Fruit fly (Drosophila melanogaster) whole organism, prepupa: ENCODE measurements around the gene Or22c.

Source experiments
- Blimp-1 ChIP-seq: fragments of 200-800 bp; sonication (Bioruptor generic); optimal IDR thresholded peaks from 3 replicates; lab custom pipeline; 2017; ENCODE audit warnings: missing biosample characterization, missing genetic modification characterization, mild to moderate bottlenecking, moderate library complexity, missing genetic modification reagents
- CG10631 ChIP-seq: fragments of 200-800 bp; sonication (Bioruptor generic); optimal IDR thresholded peaks from 2 replicates; lab custom pipeline; 2016; ENCODE audit warnings: missing biosample characterization, missing genetic modification characterization
- CG11762 ChIP-seq: fragments of 200-800 bp; sonication (Bioruptor generic); optimal IDR thresholded peaks from 3 replicates; lab custom pipeline; 2016; ENCODE audit warnings: missing biosample characterization, missing genetic modification characterization; ENCODE audit not compliant: insufficient read depth
- CG11902 ChIP-seq: fragments of 200-800 bp; sonication (Bioruptor generic); optimal IDR thresholded peaks from 3 replicates; lab custom pipeline; 2016; ENCODE audit warnings: missing biosample characterization, missing genetic modification characterization
- CG15336 ChIP-seq: fragments of 200-800 bp; sonication (Bioruptor generic); IDR thresholded peaks from 2 replicates; pipeline ENCODE4 v1.3.6; 2022; ENCODE audit warnings: missing biosample characterization, missing genetic modification characterization
- CG32006 ChIP-seq: fragments of 200-800 bp; sonication (Bioruptor generic); optimal IDR thresholded peaks from 3 replicates; lab custom pipeline; 2017; ENCODE audit warnings: missing biosample characterization, mild to moderate bottlenecking, missing genetic modification characterization
- CG34406 ChIP-seq: fragments of 200-800 bp; sonication (Bioruptor generic); optimal IDR thresholded peaks from 3 replicates; lab custom pipeline; 2016; ENCODE audit warnings: missing biosample characterization, missing genetic modification characterization
- CG6808 ChIP-seq: fragments of 200-800 bp; sonication (Bioruptor generic); optimal IDR thresholded peaks from 3 replicates; lab custom pipeline; 2017; ENCODE audit warnings: missing biosample characterization, missing genetic modification characterization, mild to moderate bottlenecking, moderate library complexity, missing genetic modification reagents
- CG7368 ChIP-seq: fragments of 200-800 bp; sonication (Bioruptor generic); optimal IDR thresholded peaks from 3 replicates; lab custom pipeline; 2016; ENCODE audit warnings: missing biosample characterization, missing genetic modification characterization
- CG8119 ChIP-seq: fragments of 200-800 bp; sonication (Bioruptor generic); IDR thresholded peaks from 3 replicates; pipeline ENCODE4 v1.3.6; 2022; ENCODE audit warnings: missing biosample characterization, missing genetic modification characterization
- Eip78C ChIP-seq: fragments of 200-800 bp; sonication (Bioruptor generic); peaks from one replicate; lab custom pipeline; 2016; ENCODE audit warnings: missing biosample characterization, missing genetic modification characterization
- Gug ChIP-seq: fragments of 200-800 bp; sonication (Bioruptor generic); IDR thresholded peaks from 2 replicates; pipeline ENCODE4 v1.3.6; 2022; ENCODE audit warnings: missing biosample characterization, missing genetic modification characterization
- Hr38 ChIP-seq: sonication (Bioruptor generic); optimal IDR thresholded peaks from 2 replicates; lab custom pipeline; 2016; ENCODE audit warnings: missing biosample characterization, missing genetic modification characterization
- Hr39 ChIP-seq: fragments of 200-800 bp; sonication (Bioruptor generic); optimal IDR thresholded peaks from 2 replicates; lab custom pipeline; 2016; ENCODE audit warnings: missing biosample characterization, missing genetic modification characterization
- Hr4 ChIP-seq: fragments of 200-800 bp; sonication (Bioruptor generic); optimal IDR thresholded peaks from 3 replicates; lab custom pipeline; 2016; ENCODE audit warnings: missing biosample characterization, missing genetic modification characterization
- Met ChIP-seq: fragments of 200-800 bp; sonication (Bioruptor generic); optimal IDR thresholded peaks from 3 replicates; lab custom pipeline; 2016; ENCODE audit warnings: missing biosample characterization, missing genetic modification characterization
- Sox14 ChIP-seq: fragments of 200-800 bp; sonication (Bioruptor generic); optimal IDR thresholded peaks from 3 replicates; lab custom pipeline; 2016; ENCODE audit warnings: missing biosample characterization, missing genetic modification characterization
- achi ChIP-seq: fragments of 200-800 bp; sonication (Bioruptor generic); optimal IDR thresholded peaks from 3 replicates; lab custom pipeline; 2016; ENCODE audit warnings: missing biosample characterization, missing genetic modification characterization
- acj6 ChIP-seq: fragments of 200-800 bp; sonication (Bioruptor generic); optimal IDR thresholded peaks from 3 replicates; lab custom pipeline; 2016; ENCODE audit warnings: missing biosample characterization, missing genetic modification characterization
- dsx ChIP-seq: fragments of 200-800 bp; optimal IDR thresholded peaks from 3 replicates; lab custom pipeline; 2019; ENCODE audit warnings: missing biosample characterization, mild to moderate bottlenecking, missing genetic modification characterization, moderate library complexity; ENCODE audit not compliant: poor library complexity, severe bottlenecking
- eg ChIP-seq: fragments of 200-800 bp; sonication (Bioruptor generic); IDR thresholded peaks from 3 replicates; pipeline ENCODE4 v1.3.6; 2022; ENCODE audit warnings: missing biosample characterization, missing genetic modification characterization
- fd59A ChIP-seq: fragments of 200-800 bp; sonication (Bioruptor generic); optimal IDR thresholded peaks from 2 replicates; lab custom pipeline; 2017; ENCODE audit warnings: missing biosample characterization, mild to moderate bottlenecking, missing genetic modification characterization, missing genetic modification reagents
- lz ChIP-seq: fragments of 200-800 bp; sonication (Bioruptor generic); optimal IDR thresholded peaks from 3 replicates; lab custom pipeline; 2016; ENCODE audit warnings: missing biosample characterization, missing genetic modification characterization
- net ChIP-seq: fragments of 200-800 bp; sonication (Bioruptor generic); optimal IDR thresholded peaks from 3 replicates; lab custom pipeline; 2016; ENCODE audit warnings: missing biosample characterization, missing genetic modification characterization
- pdm3 ChIP-seq: fragments of 200-800 bp; sonication (Bioruptor generic); optimal IDR thresholded peaks from 3 replicates; lab custom pipeline; 2016; ENCODE audit warnings: missing biosample characterization, missing genetic modification characterization
- ss ChIP-seq, 2 experiments: fragments of 200-800 bp; sonication (Bioruptor generic); optimal IDR thresholded peaks; 2 replicates in 1 of 2; 3 replicates in 1 of 2; lab custom pipeline; 2017 to 2018; ENCODE audit warnings: mild to moderate bottlenecking in 2 of 2, missing biosample characterization in 2 of 2, missing genetic modification characterization in 2 of 2, moderate library complexity in 1 of 2
- svp ChIP-seq: fragments of 200-800 bp; sonication (Bioruptor generic); peaks from one replicate; lab custom pipeline; 2016; ENCODE audit warnings: missing biosample characterization, missing genetic modification characterization
- vri ChIP-seq: fragments of 200-800 bp; sonication (Bioruptor generic); optimal IDR thresholded peaks from 3 replicates; lab custom pipeline; 2016; ENCODE audit warnings: missing biosample characterization, mild to moderate bottlenecking, missing genetic modification characterization

Or22c gene

DNA sequence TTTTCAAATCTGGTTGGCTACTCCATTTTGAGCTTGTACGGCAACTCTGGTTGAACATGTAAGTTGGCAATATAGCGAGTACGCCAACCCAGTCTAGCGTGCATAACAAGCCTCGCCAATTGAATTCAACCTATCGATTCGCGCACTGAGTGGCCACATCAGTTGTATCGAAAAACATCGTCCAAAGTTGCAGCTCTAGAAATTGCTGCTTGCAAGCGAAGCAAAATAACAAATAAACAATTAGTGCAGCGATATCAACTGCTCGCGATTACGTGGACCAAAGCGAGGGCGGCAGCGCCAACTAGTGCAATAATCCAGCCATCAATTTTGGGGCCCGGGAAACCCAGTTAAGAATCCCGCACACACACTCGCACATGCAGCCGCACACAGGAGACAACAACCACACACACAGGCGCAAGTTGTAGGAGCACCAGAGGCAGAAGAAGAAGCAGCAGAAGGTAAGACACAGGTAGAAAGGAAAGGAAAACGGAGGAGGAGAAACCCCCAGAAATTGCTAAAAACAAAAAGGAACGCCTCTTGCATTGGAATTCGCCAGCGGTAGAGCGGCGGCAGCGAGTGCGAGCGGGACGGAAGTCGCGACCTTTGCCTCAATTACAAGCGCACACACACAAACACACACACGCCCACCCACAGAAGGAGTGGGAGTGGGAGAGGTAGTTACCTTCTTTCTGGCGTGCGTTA lies 16.7 kb upstream of the Or22c start (continued):
- TF ChIP-seq CG34406 (GFP tag; lab: Kevin White, UChicago) (no peak), net (GFP tag; lab: Kevin White, UChicago) (peak; percentile 37), CG6808 (GFP tag; lab: Kevin White, UChicago) (peak; percentile 1), dsx (GFP tag; lab: Kevin White, UChicago) (no peak)

- TF ChIP-seq eg (GFP tag; lab: Robert Waterston, UW) (0 out of 3 replicates have a peak, but pooled peaks have one; percentile 31), ss (GFP tag; optimal IDR thresholded peaks at IDR 0.05; lab: Kevin White, UChicago) (peak; percentile 6 to 25), svp (peak; percentile 95), Hr4 (peak; percentile 19), dsx (GFP tag; lab: Kevin White, UChicago) (no peak), Sox14 (GFP tag; lab: Kevin White, UChicago) (peak; percentile 72), CG32006 (GFP tag; lab: Kevin White, UChicago) (peak; percentile 27), achi (GFP tag; lab: Kevin White, UChicago) (no peak), CG11762 (GFP tag; lab: Kevin White, UChicago) (no peak), Hr39 (GFP tag; lab: Kevin White, UChicago) (peak; percentile 12)
Observed at dm6 chr2L:2038253-2038955, 16.0 kb upstream of the Or22c start.

dm6 chr2L:2038956-2039263 lies 15.5 kb upstream of the Or22c start:
- peak; percentile 89 for TF ChIP-seq vri (GFP tag; lab: Kevin White, UChicago)
- TF ChIP-seq CG11902 = no peak

- no peak for TF ChIP-seq CG10631 (GFP tag; lab: Kevin White, UChicago)
- TF ChIP-seq vri (GFP tag; lab: Kevin White, UChicago) = peak; percentile 42
Observed at dm6 chr2L:2039458-2039857, 14.9 kb upstream of the Or22c start.

dm6 chr2L:2042072-2042471 lies 12.3 kb upstream of the Or22c start:
- TF ChIP-seq pdm3 (GFP tag; lab: Kevin White, UChicago) (no peak), fd59A (no peak), svp (peak; percentile 56)

DNA sequence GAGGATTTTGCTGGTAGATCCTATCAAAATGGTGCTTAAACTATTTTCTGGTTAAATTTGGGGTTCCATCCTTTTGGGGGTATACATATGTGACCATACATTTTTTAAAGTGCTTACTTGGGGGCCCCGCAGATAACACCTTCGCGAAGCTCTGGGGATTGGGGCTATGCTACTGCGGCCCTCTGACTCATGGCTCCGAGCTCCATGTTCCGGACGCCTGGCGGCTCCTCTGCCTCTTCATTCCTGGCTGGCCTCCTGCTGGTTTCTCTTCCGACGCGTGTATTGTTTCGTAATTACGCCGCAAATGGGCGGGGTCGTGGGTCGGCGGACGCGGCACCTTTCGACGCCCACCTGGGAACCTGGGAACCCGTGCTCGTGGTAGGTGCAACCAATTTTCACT lies 9.6 kb upstream of the Or22c start:
- TF ChIP-seq CG32006 (GFP tag; lab: Kevin White, UChicago) (no peak), Eip78C (GFP tag; lab: Kevin White, UChicago) (no peak), acj6 (GFP tag; lab: Kevin White, UChicago) (no peak), eg (GFP tag; lab: Robert Waterston, UW) (no peak), CG8119 (GFP tag; lab: Robert Waterston, UW) (no peak), Hr38 (no peak), CG7368 (GFP tag; lab: Kevin White, UChicago) (no peak), Met (GFP tag; lab: Kevin White, UChicago) (no peak), CG15336 (GFP tag; lab: Robert Waterston, UW) (no peak), CG11902 (no peak), lz (GFP tag; lab: Kevin White, UChicago) (no peak)

DNA sequence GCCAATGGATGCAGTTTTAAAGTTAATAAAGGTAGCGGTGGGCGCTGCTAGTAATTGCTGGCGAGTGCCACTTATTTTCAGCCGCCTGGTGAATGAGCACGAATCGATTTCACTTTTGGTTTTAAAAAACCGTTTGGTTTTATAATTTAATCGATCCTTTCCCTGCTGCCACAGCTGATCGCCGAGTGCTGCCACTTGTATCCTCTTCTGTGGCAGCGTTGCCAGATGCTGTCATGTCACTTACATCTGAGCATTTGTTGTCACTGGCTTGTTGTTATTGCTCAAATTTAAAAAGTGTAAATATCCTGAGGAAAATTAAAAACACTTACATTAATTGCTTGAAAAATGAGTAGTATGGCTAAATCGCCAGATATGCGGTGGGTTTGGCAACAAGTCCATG lies 9.1 kb upstream of the Or22c start, which contains the start of gene Kebab:
Gene Kebab, plus strand, starts transcription at position 230 of the 400 bp plus-strand sequence.
- TF ChIP-seq achi (GFP tag; lab: Kevin White, UChicago) (peak; percentile 99), Blimp-1 (GFP tag; lab: Kevin White, UChicago) (peak; percentile 42), Gug (no peak), dsx (GFP tag; lab: Kevin White, UChicago) (no peak)
